Worm (Caenorhabditis elegans): ENCODE results near the gene clc-1.

ce11 chrX:11080170-11080728 lies 33.0 kb downstream of the clc-1 start, which contains the start of gene sulp-7:
- TF ChIP-seq him-1 (tag; optimal IDR thresholded peaks at IDR 0.05) (no peak), W03F9.2 (tag; optimal IDR thresholded peaks at IDR 0.05) (no peak), dao-5 (tag; optimal IDR thresholded peaks at IDR 0.05) (no peak)

Data from whole organism, L4/young adult.